Fruit fly (Drosophila melanogaster) Kc167 (cell line): ENCODE measurements around the gene CG17107.

Experiments used
- Myc ChIP-seq: fragments of >200 bp; optimal IDR thresholded peaks from 2 replicates; lab custom pipeline; 2017; ENCODE audit warnings: missing external identifiers
- Sin3A ChIP-seq: fragments of >200 bp; optimal IDR thresholded peaks from 2 replicates; lab custom pipeline; 2018; ENCODE audit warnings: missing external identifiers
- h ChIP-seq: fragments of >200 bp; optimal IDR thresholded peaks from 3 replicates; lab custom pipeline; 2018; ENCODE audit warnings: missing external identifiers
- insv ChIP-seq: fragments of >200 bp; optimal IDR thresholded peaks from 3 replicates; lab custom pipeline; 2018; ENCODE audit warnings: missing external identifiers
- psq ChIP-seq: fragments of >200 bp; optimal IDR thresholded peaks from 2 replicates; lab custom pipeline; 2017; ENCODE audit warnings: missing external identifiers
- ttk ChIP-seq: sonication (Bioruptor generic); optimal IDR thresholded peaks from 2 replicates; lab custom pipeline; 2017; ENCODE audit warnings: missing external identifiers

Gene CG17107

DNA sequence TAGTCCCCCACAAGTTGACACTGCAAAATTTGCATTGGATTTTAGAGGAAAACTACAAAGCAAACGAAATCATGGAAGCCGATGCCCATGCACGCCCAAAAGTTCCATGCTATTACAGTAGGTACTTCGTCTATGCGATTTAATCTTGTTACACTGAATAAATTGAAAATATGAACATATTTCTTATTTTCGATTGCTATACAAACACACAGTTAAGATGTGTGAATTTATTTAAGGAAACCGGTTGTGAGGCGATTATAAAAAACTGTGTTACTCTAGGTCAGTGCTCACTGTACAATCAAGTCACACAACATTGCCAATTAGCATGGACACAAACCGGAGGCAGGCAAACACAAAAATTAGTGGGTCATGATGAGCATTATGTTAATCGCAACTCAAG lies 16.1 kb upstream of the CG17107 start:
- no peak for TF ChIP-seq Myc (lab: Kevin White, UChicago)
- no peak for TF ChIP-seq insv (lab: Kevin White, UChicago)
- no peak for TF ChIP-seq h
- no peak for TF ChIP-seq Sin3A (lab: Kevin White, UChicago)
- TF ChIP-seq psq = no peak
- no peak for TF ChIP-seq ttk (lab: Kevin White, UChicago)

DNA sequence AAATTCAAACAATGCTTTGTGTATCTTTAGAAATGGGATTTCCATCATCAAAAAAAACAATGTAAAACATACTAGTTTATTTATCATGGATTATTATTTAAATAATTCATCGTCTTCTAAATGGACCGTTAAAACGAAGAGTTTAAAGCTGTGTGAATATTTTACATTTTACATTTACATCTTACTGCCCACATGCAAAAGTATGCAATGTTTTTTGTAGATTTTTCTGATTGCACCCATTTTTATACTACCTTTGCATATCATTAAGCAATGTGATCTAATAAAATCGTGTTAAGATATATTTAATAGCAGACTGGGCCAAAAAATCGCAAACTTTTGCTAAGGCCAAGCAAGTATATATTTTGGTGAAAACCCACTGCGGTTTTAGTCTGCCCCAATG lies 10.2 kb upstream of the CG17107 start:
- no peak for TF ChIP-seq insv (lab: Kevin White, UChicago)
- TF ChIP-seq psq = no peak
- TF ChIP-seq ttk (lab: Kevin White, UChicago) = no peak
- TF ChIP-seq Myc (lab: Kevin White, UChicago) = no peak
- TF ChIP-seq h = no peak
- no peak for TF ChIP-seq Sin3A (lab: Kevin White, UChicago)

DNA sequence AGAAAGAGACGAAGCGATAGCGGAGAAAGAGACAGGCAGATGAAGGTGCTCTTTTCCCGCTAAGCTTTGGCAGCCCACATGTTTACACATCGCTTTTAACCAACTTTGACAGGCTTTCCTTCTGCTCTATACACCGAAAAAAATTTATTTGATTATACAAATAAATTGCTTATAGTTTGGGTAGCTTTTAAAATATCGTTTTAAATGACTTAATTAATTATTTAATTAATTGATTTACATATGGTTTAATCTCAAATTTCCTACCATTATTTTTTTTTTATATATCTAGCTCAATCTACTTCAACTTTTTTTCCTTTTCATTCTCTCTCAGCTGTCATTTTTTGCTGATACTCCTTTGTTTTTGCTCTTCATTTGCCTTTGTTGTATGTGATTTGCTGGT lies 8.7 kb upstream of the CG17107 start:
- no peak for TF ChIP-seq Sin3A (lab: Kevin White, UChicago)
- TF ChIP-seq ttk (lab: Kevin White, UChicago) = no peak
- no peak for TF ChIP-seq h
- no peak for TF ChIP-seq insv (lab: Kevin White, UChicago)
- TF ChIP-seq Myc (lab: Kevin White, UChicago) = no peak

dm6 chr2L:10676933-10677714 lies 4.6 kb upstream of the CG17107 start, which contains the start of gene CG17104:
Gene CG17104 (plus strand): TSS chr2L:10677198.
- no peak for TF ChIP-seq psq
- TF ChIP-seq Myc (lab: Kevin White, UChicago) = no peak
- no peak for TF ChIP-seq insv (lab: Kevin White, UChicago)

DNA sequence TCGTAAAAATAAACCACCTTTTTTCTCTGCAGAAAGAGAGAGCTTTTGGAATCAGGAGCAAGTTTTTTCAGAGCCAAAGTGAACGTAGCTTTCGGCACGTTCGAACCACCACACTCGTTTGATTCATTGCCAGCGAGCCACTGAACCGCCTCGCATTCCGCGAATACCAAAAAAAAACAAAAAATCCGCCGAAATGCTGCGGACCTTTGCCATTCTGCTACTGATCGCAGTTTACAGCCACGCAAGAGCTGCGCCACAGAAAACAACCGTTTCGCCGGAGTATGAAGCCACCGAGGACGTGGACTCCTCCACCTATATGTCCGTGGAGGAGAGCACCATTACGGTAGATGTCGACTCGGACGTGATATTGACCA lies 4.0 kb upstream of the CG17107 start:
- no peak for TF ChIP-seq Myc (lab: Kevin White, UChicago)
- TF ChIP-seq Sin3A (lab: Kevin White, UChicago) = no peak
- no peak for TF ChIP-seq insv (lab: Kevin White, UChicago)
- TF ChIP-seq h = no peak
- TF ChIP-seq ttk (lab: Kevin White, UChicago) = no peak
- no peak for TF ChIP-seq psq

- TF ChIP-seq h = no peak
- no peak for TF ChIP-seq insv (lab: Kevin White, UChicago)
- TF ChIP-seq Myc (lab: Kevin White, UChicago) = no peak
- TF ChIP-seq Sin3A (lab: Kevin White, UChicago) = no peak
- TF ChIP-seq ttk (lab: Kevin White, UChicago) = no peak
- TF ChIP-seq psq = no peak
These were observed 2.1 kb upstream of the CG17107 start for dm6 chr2L:10679568-10679967.

DNA sequence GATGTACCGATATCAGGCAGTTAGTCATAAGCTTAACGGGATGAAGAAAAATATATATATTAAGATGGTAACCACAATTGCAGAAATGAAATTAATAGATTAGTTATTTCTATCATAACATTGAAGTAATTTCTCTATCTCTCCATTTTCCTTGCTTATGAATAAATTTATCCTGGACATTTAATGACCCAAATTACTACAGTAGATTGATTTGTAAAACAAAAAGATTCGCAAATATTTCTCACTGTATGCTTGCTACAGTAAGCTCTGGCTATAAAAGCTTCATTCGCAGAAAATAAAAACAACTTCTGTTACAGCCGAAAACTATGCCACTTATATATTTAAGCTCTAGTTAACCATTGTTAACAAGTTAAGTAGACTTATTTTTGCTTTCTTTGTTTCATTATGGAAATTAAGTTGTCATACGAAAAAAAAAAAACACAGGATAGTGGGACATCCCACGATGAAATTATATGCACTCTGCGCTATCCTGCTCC lies 1.1 kb upstream of the CG17107 start, which contains the start of gene CG17105:
Gene CG17105 (plus strand): TSS at position 447 of the 497 bp plus-strand sequence.
- no peak for TF ChIP-seq ttk (lab: Kevin White, UChicago)
- TF ChIP-seq Myc (lab: Kevin White, UChicago) = no peak
- TF ChIP-seq Sin3A (lab: Kevin White, UChicago) = no peak
- no peak for TF ChIP-seq psq
- no peak for TF ChIP-seq h
- TF ChIP-seq insv (lab: Kevin White, UChicago) = no peak

DNA sequence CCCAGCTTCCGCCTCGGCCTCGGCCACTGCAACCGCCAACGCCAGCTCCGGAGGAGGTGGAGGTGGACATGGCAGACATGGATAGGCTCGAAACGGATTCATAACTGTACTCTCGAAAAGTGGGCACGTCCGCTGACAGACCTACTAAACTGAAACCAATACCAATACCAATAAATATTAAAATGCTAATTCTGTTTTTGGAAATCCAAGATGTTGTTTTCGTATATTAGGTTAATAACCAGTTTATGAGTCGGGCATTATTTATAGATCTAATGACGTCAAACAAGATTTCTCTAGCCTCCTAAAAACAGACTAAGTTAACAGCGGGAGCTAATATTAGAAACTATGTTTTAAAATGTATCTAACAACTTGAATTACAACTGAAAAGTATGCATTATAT lies 495 bp downstream of the CG17107 start:
- TF ChIP-seq ttk (lab: Kevin White, UChicago) (no peak), insv (lab: Kevin White, UChicago) (no peak), h (no peak), Myc (lab: Kevin White, UChicago) (no peak), psq (no peak), Sin3A (lab: Kevin White, UChicago) (no peak)

- TF ChIP-seq insv (lab: Kevin White, UChicago) = no peak
- no peak for TF ChIP-seq psq
- no peak for TF ChIP-seq ttk (lab: Kevin White, UChicago)
- TF ChIP-seq Sin3A (lab: Kevin White, UChicago) = no peak
- no peak for TF ChIP-seq Myc (lab: Kevin White, UChicago)
- TF ChIP-seq h = no peak
These were observed 1.2 kb downstream of the CG17107 start for dm6 chr2L:10682912-10683311.

DNA sequence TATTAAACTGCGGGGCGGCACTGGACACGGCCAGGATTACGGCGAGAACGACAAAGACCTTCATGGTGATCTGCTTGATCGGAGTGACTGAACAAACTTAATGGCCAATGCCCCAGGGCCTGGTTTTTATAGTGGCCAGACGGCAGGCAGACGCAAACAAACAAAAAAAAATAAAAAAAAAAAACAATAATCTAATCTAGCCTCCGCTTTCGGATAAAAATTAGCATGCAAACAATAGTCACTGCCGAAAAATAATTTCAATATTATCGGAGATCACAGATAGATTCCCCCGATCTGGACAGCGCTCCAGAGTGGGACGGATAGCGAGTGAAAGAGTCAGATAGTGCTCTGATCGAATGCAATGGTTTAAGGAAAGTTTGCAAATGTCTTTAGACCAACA lies 2.6 kb downstream of the CG17107 start, which contains the start of gene CG7299:
Gene CG7299 (minus strand): TSS at position 101 of the 400 bp plus-strand sequence.
- TF ChIP-seq Myc (lab: Kevin White, UChicago) (no peak), Sin3A (lab: Kevin White, UChicago) (no peak), insv (lab: Kevin White, UChicago) (no peak), psq (no peak), h (no peak), ttk (lab: Kevin White, UChicago) (no peak)

DNA sequence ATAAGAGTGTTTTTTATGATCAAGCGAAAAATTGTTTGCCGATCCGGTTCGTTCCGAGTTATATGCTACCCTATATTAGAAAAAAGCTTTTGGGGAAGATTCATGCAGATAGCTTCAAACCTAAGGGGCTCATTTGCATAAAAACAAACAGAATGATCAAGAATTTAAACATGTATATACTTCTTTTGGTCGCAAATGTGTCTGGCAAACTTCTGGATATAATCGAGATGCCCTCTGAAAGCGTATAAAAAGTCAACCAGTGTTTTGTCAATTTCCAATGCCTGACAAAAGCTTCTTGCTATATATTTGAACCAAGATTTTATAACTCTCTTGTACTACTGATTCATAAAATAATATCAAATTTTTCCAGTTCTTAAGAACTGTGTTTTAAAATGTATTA lies 4.0 kb downstream of the CG17107 start:
- no peak for TF ChIP-seq Sin3A (lab: Kevin White, UChicago)
- TF ChIP-seq h = no peak
- TF ChIP-seq Myc (lab: Kevin White, UChicago) = no peak
- TF ChIP-seq ttk (lab: Kevin White, UChicago) = no peak
- no peak for TF ChIP-seq insv (lab: Kevin White, UChicago)
- no peak for TF ChIP-seq psq

- TF ChIP-seq psq (no peak), ttk (lab: Kevin White, UChicago) (no peak), Sin3A (lab: Kevin White, UChicago) (no peak), Myc (lab: Kevin White, UChicago) (no peak), insv (lab: Kevin White, UChicago) (no peak), h (no peak)
These were observed 5.5 kb downstream of the CG17107 start, which contains the start of gene CG7296 for dm6 chr2L:10687009-10687793. Gene CG7296 (minus strand): TSS chr2L:10687066.
